Fruit fly (Drosophila melanogaster) whole organism, embryonic: Measurements from ENCODE around the gene CCKLR-17D1.

Experiments used
- Adf1 ChIP-seq: fragments of 200-800 bp; sonication (Bioruptor generic); IDR thresholded peaks from 2 replicates; pipeline ENCODE4 v1.3.6; 2022; ENCODE audit warnings: missing biosample characterization, missing genetic modification characterization
- CG12071 ChIP-seq: fragments of 200-800 bp; sonication (Bioruptor generic); optimal IDR thresholded peaks from 3 replicates; lab custom pipeline; 2018; ENCODE audit warnings: missing biosample characterization, mild to moderate bottlenecking, missing genetic modification characterization
- CG12219 ChIP-seq: fragments of 200-800 bp; sonication (Bioruptor generic); optimal IDR thresholded peaks from 3 replicates; lab custom pipeline; 2018; ENCODE audit warnings: missing biosample characterization, mild to moderate bottlenecking, missing genetic modification characterization
- CG1233 ChIP-seq: fragments of 200-800 bp; sonication (Bioruptor generic); optimal IDR thresholded peaks from 4 replicates; lab custom pipeline; 2018; ENCODE audit warnings: missing biosample characterization, mild to moderate bottlenecking, missing genetic modification characterization
- CG13123 ChIP-seq: fragments of 200-800 bp; sonication (Bioruptor generic); optimal IDR thresholded peaks from 2 replicates; lab custom pipeline; 2016; ENCODE audit warnings: missing biosample characterization, missing genetic modification characterization
- CG1602 ChIP-seq: fragments of 200-800 bp; sonication (Bioruptor generic); optimal IDR thresholded peaks from 3 replicates; lab custom pipeline; 2016; ENCODE audit warnings: missing biosample characterization, missing genetic modification characterization
- CG17328 ChIP-seq: fragments of 200-800 bp; sonication (Bioruptor generic); IDR thresholded peaks from 2 replicates; pipeline ENCODE4 v1.3.6; 2022; ENCODE audit warnings: missing biosample characterization, missing genetic modification characterization
- CG17829 ChIP-seq: fragments of 200-800 bp; optimal IDR thresholded peaks from 2 replicates; lab custom pipeline; 2019; ENCODE audit warnings: missing biosample characterization, mild to moderate bottlenecking, missing genetic modification characterization, moderate library complexity
- CG1832 ChIP-seq: fragments of 200-800 bp; sonication (Bioruptor generic); optimal IDR thresholded peaks from 2 replicates; lab custom pipeline; 2017; ENCODE audit warnings: missing biosample characterization, mild to moderate bottlenecking, missing genetic modification characterization, inconsistent platforms
- CG2712 ChIP-seq: fragments of 200-800 bp; optimal IDR thresholded peaks from 3 replicates; lab custom pipeline; 2019; ENCODE audit warnings: missing biosample characterization, mild to moderate bottlenecking, missing genetic modification characterization, moderate library complexity
- CG31388 ChIP-seq: fragments of 200-800 bp; sonication (Bioruptor generic); optimal IDR thresholded peaks from 2 replicates; lab custom pipeline; 2016; ENCODE audit warnings: missing biosample characterization, missing genetic modification characterization
- CG31441 ChIP-seq: fragments of 200-800 bp; sonication (Bioruptor generic); IDR thresholded peaks from 2 replicates; pipeline ENCODE4 v1.3.6; 2022; ENCODE audit warnings: missing biosample characterization, missing genetic modification characterization
- CG32772 ChIP-seq: fragments of 200-800 bp; sonication (Bioruptor generic); IDR thresholded peaks from 2 replicates; pipeline ENCODE4 v1.3.6; 2022; ENCODE audit warnings: missing biosample characterization, missing genetic modification characterization
- CG33557 ChIP-seq: fragments of 200-800 bp; sonication (Bioruptor generic); optimal IDR thresholded peaks from 2 replicates; lab custom pipeline; 2019; ENCODE audit warnings: missing biosample characterization, mild to moderate bottlenecking, missing genetic modification characterization, moderate library complexity
- CG3995 ChIP-seq: fragments of 200-800 bp; sonication (Bioruptor generic); optimal IDR thresholded peaks from 3 replicates; lab custom pipeline; 2016; ENCODE audit warnings: missing biosample characterization, missing genetic modification characterization
- CG6689 ChIP-seq: fragments of 200-800 bp; sonication (Bioruptor generic); IDR thresholded peaks from 2 replicates; pipeline ENCODE4 v1.3.6; 2022; ENCODE audit warnings: missing biosample characterization, missing genetic modification characterization
- CG7928 ChIP-seq: fragments of 200-800 bp; sonication (Bioruptor generic); optimal IDR thresholded peaks from 2 replicates; lab custom pipeline; 2017; ENCODE audit warnings: missing biosample characterization, mild to moderate bottlenecking, missing genetic modification characterization
- CG8388 ChIP-seq: fragments of 200-800 bp; sonication (Bioruptor generic); optimal IDR thresholded peaks from 2 replicates; lab custom pipeline; 2019; ENCODE audit warnings: missing biosample characterization, mild to moderate bottlenecking, missing genetic modification characterization, moderate library complexity
- Doc3 ChIP-seq: fragments of 200-800 bp; sonication (Bioruptor generic); IDR thresholded peaks from 3 replicates; pipeline ENCODE4 v1.3.6; 2022; ENCODE audit warnings: missing biosample characterization, missing genetic modification characterization; ENCODE audit not compliant: partially characterized antibody
- Fer1 ChIP-seq: fragments of 200-800 bp; sonication (Bioruptor generic); optimal IDR thresholded peaks from 2 replicates; lab custom pipeline; 2017; ENCODE audit warnings: missing biosample characterization, mild to moderate bottlenecking, missing genetic modification characterization
- Hand ChIP-seq: fragments of 200-800 bp; sonication (Bioruptor generic); optimal IDR thresholded peaks from 2 replicates; lab custom pipeline; 2017; ENCODE audit warnings: mild to moderate bottlenecking, missing biosample characterization, missing genetic modification reagents, missing genetic modification characterization
- Hr51 ChIP-seq, 2 experiments: fragments of 200-800 bp; sonication (Bioruptor generic); optimal IDR thresholded peaks; 2 replicates in 1 of 2; 3 replicates in 1 of 2; lab custom pipeline; 2016 to 2018; ENCODE audit warnings: missing biosample characterization in 2 of 2, missing genetic modification characterization in 2 of 2, mild to moderate bottlenecking in 1 of 2, moderate library complexity in 1 of 2
- Jarid2 ChIP-seq: fragments of 200-800 bp; sonication (Bioruptor generic); optimal IDR thresholded peaks from 3 replicates; lab custom pipeline; 2017; ENCODE audit warnings: mild to moderate bottlenecking, missing biosample characterization, missing genetic modification reagents, missing genetic modification characterization
- Oli ChIP-seq: fragments of 200-800 bp; sonication (Bioruptor generic); optimal IDR thresholded peaks from 2 replicates; lab custom pipeline; 2018; ENCODE audit warnings: missing biosample characterization, mild to moderate bottlenecking, missing genetic modification characterization, moderate library complexity
- Rx ChIP-seq: fragments of 200-800 bp; sonication (Bioruptor generic); IDR thresholded peaks from 2 replicates; pipeline ENCODE4 v1.3.6; 2022; ENCODE audit warnings: missing biosample characterization, missing genetic modification characterization
- Sin3A ChIP-seq: fragments of >200 bp; optimal IDR thresholded peaks from 2 replicates; lab custom pipeline; 2018
- ac ChIP-seq: fragments of 200-800 bp; sonication (Bioruptor generic); optimal IDR thresholded peaks from 3 replicates; lab custom pipeline; 2017; ENCODE audit warnings: missing biosample characterization, mild to moderate bottlenecking, missing genetic modification characterization
- ci ChIP-seq: fragments of 200-800 bp; sonication (Bioruptor generic); IDR thresholded peaks from 3 replicates; pipeline ENCODE4 v1.3.6; 2022; ENCODE audit warnings: missing biosample characterization, missing genetic modification characterization
- crol ChIP-seq: fragments of 200-800 bp; sonication (Bioruptor generic); IDR thresholded peaks from 2 replicates; pipeline ENCODE4 v1.3.6; 2022; ENCODE audit warnings: missing biosample characterization, missing genetic modification characterization
- crp ChIP-seq, 2 experiments: fragments of 200-800 bp; sonication (Bioruptor generic); optimal IDR thresholded peaks; 2 replicates in 1 of 2; 3 replicates in 1 of 2; lab custom pipeline; 2017; ENCODE audit warnings: missing biosample characterization in 2 of 2, missing genetic modification characterization in 2 of 2, mild to moderate bottlenecking in 1 of 2, moderate library complexity in 1 of 2
- disco-r ChIP-seq: fragments of 200-800 bp; sonication (Bioruptor generic); optimal IDR thresholded peaks from 2 replicates; lab custom pipeline; 2016; ENCODE audit warnings: missing biosample characterization, missing genetic modification characterization
- dpn ChIP-seq, 2 experiments: fragments of 200-800 bp; sonication (Bioruptor generic); optimal IDR thresholded peaks; 3 replicates each; lab custom pipeline; 2016; ENCODE audit warnings: missing biosample characterization in 2 of 2, missing genetic modification characterization in 2 of 2
- esg ChIP-seq: fragments of 200-800 bp; sonication (Bioruptor generic); conservative IDR thresholded peaks from 2 replicates; pipeline ENCODE4 v1.3.6; 2022; ENCODE audit warnings: missing biosample characterization, missing genetic modification characterization
- her ChIP-seq: fragments of 200-800 bp; sonication (Bioruptor generic); optimal IDR thresholded peaks from 2 replicates; lab custom pipeline; 2016; ENCODE audit warnings: missing biosample characterization, missing genetic modification characterization
- lola ChIP-seq, 3 experiments: fragments of >200 bp in 2 of 3; fragments of 200-800 bp in 1 of 3; sonication (Bioruptor generic) in 1 of 3; optimal IDR thresholded peaks; 2 replicates each; lab custom pipeline; 2017 to 2019; ENCODE audit warnings: missing biosample characterization in 3 of 3, missing genetic modification characterization in 3 of 3, mild to moderate bottlenecking in 1 of 3, moderate library complexity in 1 of 3
- nom ChIP-seq: fragments of 200-800 bp; sonication (Bioruptor generic); optimal IDR thresholded peaks from 2 replicates; lab custom pipeline; 2017; ENCODE audit warnings: missing biosample characterization, missing genetic modification characterization, mild to moderate bottlenecking, moderate library complexity, missing genetic modification reagents
- pnt ChIP-seq: fragments of 200-800 bp; sonication (Bioruptor generic); optimal IDR thresholded peaks from 3 replicates; lab custom pipeline; 2016; ENCODE audit warnings: missing biosample characterization, missing genetic modification characterization
- sisA ChIP-seq: fragments of 200-800 bp; sonication (Bioruptor generic); IDR thresholded peaks from 2 replicates; pipeline ENCODE4 v1.3.6; 2022; ENCODE audit warnings: missing biosample characterization, missing genetic modification characterization
- slbo ChIP-seq: fragments of 200-800 bp; sonication (Bioruptor generic); IDR thresholded peaks from 2 replicates; pipeline ENCODE4 v1.3.6; 2022; ENCODE audit warnings: missing biosample characterization, missing genetic modification characterization
- sob ChIP-seq: fragments of 200-800 bp; sonication (Bioruptor generic); IDR thresholded peaks from 2 replicates; pipeline ENCODE4 v1.3.6; 2022; ENCODE audit warnings: missing biosample characterization, missing genetic modification characterization
- sr ChIP-seq: fragments of 200-800 bp; sonication (Bioruptor generic); IDR thresholded peaks from 3 replicates; pipeline ENCODE4 v1.3.6; 2022; ENCODE audit warnings: missing biosample characterization, missing genetic modification characterization
- ssp ChIP-seq: fragments of 200-800 bp; sonication (Bioruptor generic); IDR thresholded peaks from 2 replicates; pipeline ENCODE4 v1.3.6; 2022; ENCODE audit warnings: missing biosample characterization, missing genetic modification characterization
- tna ChIP-seq: fragments of 200-800 bp; sonication (Bioruptor generic); IDR thresholded peaks from 2 replicates; pipeline ENCODE4 v1.3.6; 2022; ENCODE audit warnings: missing biosample characterization, missing genetic modification characterization; ENCODE audit not compliant: partially characterized antibody
- unc-4 ChIP-seq: fragments of 200-800 bp; sonication (Bioruptor generic); IDR thresholded peaks from 2 replicates; pipeline ENCODE4 v1.3.6; 2022; ENCODE audit warnings: missing biosample characterization, missing genetic modification characterization; ENCODE audit not compliant: partially characterized antibody
- vnd ChIP-seq: fragments of 200-800 bp; sonication (Bioruptor generic); IDR thresholded peaks from 3 replicates; pipeline ENCODE4 v1.3.6; 2022; ENCODE audit warnings: missing biosample characterization, missing genetic modification characterization; ENCODE audit not compliant: partially characterized antibody
- wek ChIP-seq: fragments of 200-800 bp; sonication (Bioruptor generic); optimal IDR thresholded peaks from 3 replicates; lab custom pipeline; 2018; ENCODE audit warnings: missing biosample characterization, mild to moderate bottlenecking, missing genetic modification characterization, moderate library complexity
- z ChIP-seq: fragments of 200-800 bp; sonication (Bioruptor generic); IDR thresholded peaks from 3 replicates; pipeline ENCODE4 v1.3.6; 2022; ENCODE audit warnings: missing biosample characterization, missing genetic modification characterization
- zen ChIP-seq: fragments of 200-800 bp; sonication (Bioruptor generic); optimal IDR thresholded peaks from 3 replicates; lab custom pipeline; 2018; ENCODE audit warnings: missing biosample characterization, mild to moderate bottlenecking, missing genetic modification characterization, moderate library complexity
- zen2 ChIP-seq: fragments of 200-800 bp; sonication (Bioruptor generic); IDR thresholded peaks from 3 replicates; pipeline ENCODE4 v1.3.6; 2022; ENCODE audit warnings: missing biosample characterization, missing genetic modification characterization; ENCODE audit not compliant: partially characterized antibody

CCKLR-17D1 gene

DNA sequence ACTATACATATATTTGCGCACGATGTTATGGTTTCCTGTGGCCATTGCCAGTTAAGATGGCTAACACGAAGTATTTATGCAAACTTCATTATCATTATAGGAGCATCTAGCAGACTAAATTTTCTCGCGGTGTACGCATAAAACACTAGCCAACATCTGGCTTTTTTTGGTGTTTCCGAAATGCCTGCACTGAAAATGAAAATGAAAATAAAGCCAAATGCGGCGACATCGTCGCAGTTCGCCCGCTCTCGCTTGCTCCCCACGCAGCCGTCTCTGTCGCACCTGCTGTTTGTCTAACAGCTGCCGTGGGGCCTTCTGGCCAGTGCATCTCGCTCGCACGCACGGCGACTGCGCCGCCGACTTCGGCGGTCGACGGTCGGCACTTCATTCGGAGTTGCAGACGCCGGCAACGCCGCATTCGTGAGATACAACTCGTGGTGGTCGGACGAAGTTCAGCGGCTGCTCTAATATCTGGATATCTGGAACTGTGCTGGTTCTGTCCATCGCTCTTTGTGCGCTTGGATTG lies 48.5 kb upstream of the CCKLR-17D1 start, which contains the start of gene CG6891 (continued):
- TF ChIP-seq Fer1 (GFP tag; lab: Kevin White, UChicago): no peak
- TF ChIP-seq vnd (GFP tag; lab: Robert Waterston, UW): no peak
- peak; percentile 39 for TF ChIP-seq CG31441 (GFP tag; lab: Robert Waterston, UW)
- TF ChIP-seq slbo (GFP tag; lab: Robert Waterston, UW): peak; percentile 14; the same call in 1 of the 2 replicates
- TF ChIP-seq nom (GFP tag; lab: Kevin White, UChicago): peak; percentile 54
- no peak for TF ChIP-seq CG3995
- peak; percentile 91 for TF ChIP-seq Adf1 (GFP tag; lab: Robert Waterston, UW)
- 0 out of 2 replicates have a peak, but pooled peaks have one; percentile 13 for TF ChIP-seq CG6689 (GFP tag; lab: Robert Waterston, UW)
- 0 out of 3 replicates have a peak, but pooled peaks have one; percentile 42 for TF ChIP-seq z (GFP tag; lab: Robert Waterston, UW)
- TF ChIP-seq sr (GFP tag; lab: Robert Waterston, UW): no peak
- TF ChIP-seq crp (GFP tag; optimal IDR thresholded peaks at IDR 0.05; lab: Kevin White, UChicago): peak in 1 of 2 experiments; percentile 17
- TF ChIP-seq Hr51 (GFP tag; optimal IDR thresholded peaks at IDR 0.05; lab: Kevin White, UChicago): peak in 1 of 2 experiments; percentile 10
- no peak for TF ChIP-seq Doc3
- TF ChIP-seq CG1832 (GFP tag; lab: Kevin White, UChicago): peak; percentile 92
- TF ChIP-seq CG1602: no peak
- peak; percentile 18; the same call in 1 of the 2 replicates for TF ChIP-seq sisA
- no peak for TF ChIP-seq Sin3A (lab: Kevin White, UChicago)
- TF ChIP-seq CG13123: no peak
- TF ChIP-seq Rx (GFP tag; lab: Robert Waterston, UW): no peak
- TF ChIP-seq Oli (tag; lab: Kevin White, UChicago): peak; percentile 38
- TF ChIP-seq CG31388 (GFP tag; lab: Kevin White, UChicago): no peak
- TF ChIP-seq Hand (GFP tag; lab: Kevin White, UChicago): no peak
- TF ChIP-seq CG1233 (GFP tag; lab: Kevin White, UChicago): no peak
- no peak for TF ChIP-seq unc-4 (GFP tag; lab: Robert Waterston, UW)
- TF ChIP-seq ci (GFP tag; lab: Robert Waterston, UW): peak; percentile 69
- no peak for TF ChIP-seq CG12219 (GFP tag; lab: Kevin White, UChicago)
- TF ChIP-seq CG7928: no peak
- TF ChIP-seq esg (GFP tag; lab: Robert Waterston, UW): 0 out of 2 replicates have a peak, but pooled peaks have one; percentile 25
- no peak for TF ChIP-seq CG32772
- TF ChIP-seq CG17328: peak; percentile 60; the same call in 1 of the 2 replicates
- peak; percentile 15 for TF ChIP-seq disco-r (GFP tag; lab: Kevin White, UChicago)
- TF ChIP-seq dpn (GFP tag; optimal IDR thresholded peaks at IDR 0.05; lab: Kevin White, UChicago): peak in 1 of 2 experiments; percentile 7
- TF ChIP-seq lola (GFP tag; optimal IDR thresholded peaks at IDR 0.05; lab: Kevin White, UChicago): peak in 1 of 3 experiments; percentile 32
- peak; percentile 22 for TF ChIP-seq pnt
- no peak for TF ChIP-seq wek
- peak; percentile 41 for TF ChIP-seq CG17829 (tag; lab: Kevin White, UChicago)
- peak; percentile 41 for TF ChIP-seq CG2712 (tag; lab: Kevin White, UChicago)
- peak; percentile 65 for TF ChIP-seq Jarid2 (GFP tag; lab: Kevin White, UChicago)
- TF ChIP-seq crol (GFP tag; lab: Robert Waterston, UW): peak; percentile 50
- TF ChIP-seq ssp (GFP tag; lab: Robert Waterston, UW): peak; percentile 54
- TF ChIP-seq zen (tag; lab: Kevin White, UChicago): no peak
- TF ChIP-seq ac (GFP tag; lab: Kevin White, UChicago): peak; percentile 45
- TF ChIP-seq tna (GFP tag; lab: Robert Waterston, UW): no peak
- TF ChIP-seq zen2 (GFP tag; lab: Robert Waterston, UW): 0 out of 3 replicates have a peak, but pooled peaks have one; percentile 32
- TF ChIP-seq sob (GFP tag; lab: Robert Waterston, UW): peak; percentile 57
- TF ChIP-seq CG8388 (GFP tag; lab: Kevin White, UChicago): peak; percentile 21
- peak; percentile 76 for TF ChIP-seq CG33557
- no peak for TF ChIP-seq CG12071 (GFP tag; lab: Kevin White, UChicago)
- no peak for TF ChIP-seq her (GFP tag; lab: Kevin White, UChicago)
